Fruit fly (Drosophila melanogaster): ENCODE data around the gene mahe.

DNA sequence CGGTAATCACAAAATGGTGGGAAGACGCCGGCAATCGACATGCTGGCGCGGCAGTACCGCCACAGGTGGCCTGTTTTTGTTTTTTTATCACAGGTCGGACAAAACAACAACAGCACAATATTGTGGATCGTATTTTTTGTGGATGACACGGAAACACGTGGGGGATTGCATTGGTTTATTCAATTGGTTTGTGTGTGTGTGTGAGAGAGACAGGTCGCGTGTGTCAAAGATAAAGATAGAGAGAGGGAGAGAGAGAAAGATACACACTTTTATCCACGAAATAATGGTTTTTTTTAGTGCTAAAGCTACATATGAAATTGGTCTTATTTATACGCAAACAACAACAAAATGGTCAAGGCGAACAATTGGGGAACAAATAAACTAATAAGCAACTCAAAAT lies 27.8 kb upstream of the mahe start:
- TF ChIP-seq CG14711 (tag; optimal IDR thresholded peaks at IDR 0.05): no peak
- no peak for TF ChIP-seq bab1 (GFP tag; optimal IDR thresholded peaks at IDR 0.05)
- TF ChIP-seq CG12768 (GFP tag; optimal IDR thresholded peaks at IDR 0.05): no peak
- TF ChIP-seq CG7101 (tag; optimal IDR thresholded peaks at IDR 0.05): no peak
- no peak for TF ChIP-seq kay (GFP tag; ENCODE audit: borderline replicate concordance)
- peak; percentile 70 for TF ChIP-seq Mnt (GFP tag; optimal IDR thresholded peaks at IDR 0.05)
- TF ChIP-seq Clk (GFP tag; optimal IDR thresholded peaks at IDR 0.05): no peak
- no peak for TF ChIP-seq toe (GFP tag; optimal IDR thresholded peaks at IDR 0.05)
- no peak for TF ChIP-seq CG5204 (GFP tag; optimal IDR thresholded peaks at IDR 0.05)
- TF ChIP-seq tj (GFP tag; optimal IDR thresholded peaks at IDR 0.05): no peak
- no peak for TF ChIP-seq Crg-1 (GFP tag; optimal IDR thresholded peaks at IDR 0.05)
- TF ChIP-seq cic (GFP tag; optimal IDR thresholded peaks at IDR 0.05): no peak
